Worm (Caenorhabditis elegans) whole organism, young adult: ENCODE data around the gene pak-1.

Experiments
- C06A6.2 ChIP-seq: fragments of 200-800 bp; sonication (Bioruptor generic); conservative IDR thresholded peaks from 2 replicates; pipeline ENCODE4 v1.3.6; 2022; ENCODE audit warnings: missing genetic modification characterization, missing compliant biosample characterization
- D2030.7 ChIP-seq: fragments of 200-800 bp; sonication (Bioruptor generic); IDR thresholded peaks from 2 replicates; pipeline ENCODE4 v1.3.6; 2022; ENCODE audit warnings: missing genetic modification reagents, missing genetic modification characterization, missing compliant biosample characterization
- F39B2.1 ChIP-seq: fragments of 200-800 bp; sonication (Bioruptor generic); IDR thresholded peaks from 2 replicates; pipeline ENCODE4 v1.3.6; 2022; ENCODE audit warnings: missing genetic modification reagents, missing genetic modification characterization, missing compliant biosample characterization
- F49E8.2 ChIP-seq: sonication (generic microtip); optimal IDR thresholded peaks from 3 replicates; lab custom pipeline; 2017; ENCODE audit warnings: missing genetic modification characterization, mild to moderate bottlenecking, missing compliant biosample characterization, antibody characterized with exemption, moderate library complexity; ENCODE audit not compliant: insufficient read depth
- T07F8.4 ChIP-seq: sonication (generic microtip); optimal IDR thresholded peaks from 2 replicates; lab custom pipeline; 2016; ENCODE audit warnings: mild to moderate bottlenecking, missing genetic modification characterization, moderate library complexity, missing compliant biosample characterization
- Y53G8AR.9 ChIP-seq: fragments of 200-800 bp; sonication (Bioruptor generic); conservative IDR thresholded peaks from 2 replicates; pipeline ENCODE4 v1.3.6; 2022; ENCODE audit warnings: missing genetic modification reagents, missing genetic modification characterization, missing compliant biosample characterization
- akir-1 ChIP-seq: fragments of 200-800 bp; sonication (Bioruptor generic); optimal IDR thresholded peaks from 2 replicates; lab custom pipeline; 2018; ENCODE audit warnings: mild to moderate bottlenecking, missing genetic modification characterization, moderate library complexity, missing compliant biosample characterization
- aptf-3 ChIP-seq: fragments of 200-800 bp; sonication (Bioruptor generic); IDR thresholded peaks from 2 replicates; pipeline ENCODE4 v1.3.6; 2022; ENCODE audit warnings: missing genetic modification characterization, missing compliant biosample characterization
- cebp-1 ChIP-seq, 2 experiments: fragments of 200-800 bp in 1 of 2; sonication (Bioruptor generic) in 1 of 2; sonication (generic microtip) in 1 of 2; IDR thresholded peaks in 1 of 2; optimal IDR thresholded peaks in 1 of 2; 2 replicates each; pipeline versions ENCODE4 v1.3.6 to Lab custom; 2017 to 2022; ENCODE audit warnings: missing compliant biosample characterization in 2 of 2, missing genetic modification characterization in 2 of 2, mild to moderate bottlenecking in 1 of 2, missing genetic modification reagents in 1 of 2, moderate library complexity in 1 of 2
- ceh-27 ChIP-seq: fragments of 200-800 bp; sonication (Bioruptor generic); optimal IDR thresholded peaks from 2 replicates; lab custom pipeline; 2018; ENCODE audit warnings: mild to moderate bottlenecking, missing genetic modification characterization, moderate library complexity, missing compliant biosample characterization
- ceh-58 ChIP-seq: fragments of 200-800 bp; sonication (Bioruptor generic); IDR thresholded peaks from 2 replicates; pipeline ENCODE4 v1.3.6; 2022; ENCODE audit warnings: missing genetic modification characterization, missing compliant biosample characterization
- ceh-91 ChIP-seq: fragments of 200-800 bp; sonication (Bioruptor generic); IDR thresholded peaks from 2 replicates; pipeline ENCODE4 v1.3.6; 2022; ENCODE audit warnings: missing genetic modification reagents, missing genetic modification characterization, missing compliant biosample characterization
- chd-7 ChIP-seq: sonication (generic microtip); optimal IDR thresholded peaks from 2 replicates; lab custom pipeline; 2016; ENCODE audit warnings: mild to moderate bottlenecking, missing genetic modification characterization, moderate library complexity, missing compliant biosample characterization
- dpl-1 ChIP-seq: fragments of 150-350 bp; optimal IDR thresholded peaks from 2 replicates; lab custom pipeline; 2014; ENCODE audit warnings: missing biosample characterization, missing genetic modification reagents, missing genetic modification characterization
- efl-1 ChIP-seq: fragments of 150-350 bp; optimal IDR thresholded peaks from 2 replicates; lab custom pipeline; 2014; ENCODE audit warnings: missing biosample characterization, missing genetic modification reagents, missing genetic modification characterization
- egl-44 ChIP-seq: fragments of 200-800 bp; sonication (Bioruptor generic); IDR thresholded peaks from 2 replicates; pipeline ENCODE4 v1.3.6; 2022; ENCODE audit warnings: missing genetic modification reagents, missing genetic modification characterization, missing compliant biosample characterization
- egrh-3 ChIP-seq: fragments of 200-800 bp; sonication (Bioruptor generic); IDR thresholded peaks from 2 replicates; pipeline ENCODE4 v1.3.6; 2022; ENCODE audit warnings: missing genetic modification reagents, missing genetic modification characterization, missing compliant biosample characterization
- him-1 ChIP-seq: sonication (generic microtip); optimal IDR thresholded peaks from 2 replicates; lab custom pipeline; 2016; ENCODE audit warnings: missing genotype, missing genetic modification reagents, missing genetic modification characterization, missing compliant biosample characterization
- hmg-1.2 ChIP-seq: fragments of 200-800 bp; sonication (Bioruptor generic); IDR thresholded peaks from 2 replicates; pipeline ENCODE4 v1.3.6; 2022; ENCODE audit warnings: missing genetic modification reagents, missing genetic modification characterization, missing compliant biosample characterization
- hrde-1 ChIP-seq: sonication (generic microtip); optimal IDR thresholded peaks from 2 replicates; lab custom pipeline; 2016; ENCODE audit warnings: missing genetic modification characterization, mild to moderate bottlenecking, missing compliant biosample characterization, moderate library complexity, missing genotype, missing genetic modification reagents, borderline replicate concordance
- lin-26 ChIP-seq: fragments of 200-800 bp; sonication (Bioruptor generic); IDR thresholded peaks from 2 replicates; pipeline ENCODE4 v1.3.6; 2022; ENCODE audit warnings: missing genetic modification reagents, missing genetic modification characterization, missing compliant biosample characterization
- lin-40 ChIP-seq: sonication (generic microtip); optimal IDR thresholded peaks from 2 replicates; lab custom pipeline; 2016; ENCODE audit warnings: missing genetic modification characterization, mild to moderate bottlenecking, missing compliant biosample characterization, missing genotype, missing genetic modification reagents
- lsl-1 ChIP-seq: fragments of 200-800 bp; sonication (Bioruptor generic); optimal IDR thresholded peaks from 2 replicates; lab custom pipeline; 2018; ENCODE audit warnings: mild to moderate bottlenecking, missing genetic modification characterization, moderate library complexity, missing compliant biosample characterization
- madf-10 ChIP-seq: sonication (generic microtip); optimal IDR thresholded peaks from 2 replicates; lab custom pipeline; 2016; ENCODE audit warnings: mild to moderate bottlenecking, missing genetic modification characterization, missing compliant biosample characterization
- mcd-1 ChIP-seq: fragments of 200-800 bp; sonication (Bioruptor generic); IDR thresholded peaks from 2 replicates; pipeline ENCODE4 v1.3.6; 2022; ENCODE audit warnings: missing genetic modification reagents, missing genetic modification characterization, missing compliant biosample characterization
- mel-28 ChIP-seq: sonication (generic microtip); optimal IDR thresholded peaks from 2 replicates; lab custom pipeline; 2016; ENCODE audit warnings: borderline replicate concordance, mild to moderate bottlenecking, missing genetic modification characterization, missing compliant biosample characterization
- nfya-2 ChIP-seq: fragments of 200-800 bp; sonication (Bioruptor generic); IDR thresholded peaks from 2 replicates; pipeline ENCODE4 v1.3.6; 2022; ENCODE audit warnings: missing genetic modification reagents, missing genetic modification characterization, missing compliant biosample characterization
- nhr-80 ChIP-seq: sonication (generic microtip); optimal IDR thresholded peaks from 2 replicates; lab custom pipeline; 2016; ENCODE audit warnings: missing genetic modification characterization, missing compliant biosample characterization
- repo-1 ChIP-seq: sonication (generic microtip); optimal IDR thresholded peaks from 2 replicates; lab custom pipeline; 2017; ENCODE audit warnings: mild to moderate bottlenecking, missing genetic modification characterization, missing compliant biosample characterization
- rpc-1 ChIP-seq, 2 experiments: fragments of 150-350 bp in 1 of 2; sonication (generic microtip) in 1 of 2; optimal IDR thresholded peaks; 2 replicates each; lab custom pipeline; 2014 to 2018; ENCODE audit warnings: missing biosample characterization in 1 of 2, missing genetic modification characterization in 1 of 2, missing genetic modification reagents in 1 of 2, missing genotype in 1 of 2
- sea-2 ChIP-seq: fragments of 200-800 bp; sonication (Bioruptor generic); IDR thresholded peaks from 2 replicates; pipeline ENCODE4 v1.3.6; 2022; ENCODE audit warnings: missing genetic modification characterization, missing compliant biosample characterization
- snpc-1.3 ChIP-seq: sonication (generic microtip); optimal IDR thresholded peaks from 2 replicates; lab custom pipeline; 2017; ENCODE audit warnings: missing genetic modification characterization, mild to moderate bottlenecking, missing compliant biosample characterization, antibody characterized with exemption, moderate library complexity, missing genotype, missing genetic modification reagents; ENCODE audit not compliant: insufficient read depth
- snpc-3.4 ChIP-seq: sonication (generic microtip); optimal IDR thresholded peaks from 2 replicates; lab custom pipeline; 2017; ENCODE audit warnings: missing genetic modification characterization, mild to moderate bottlenecking, missing compliant biosample characterization, antibody characterized with exemption, moderate library complexity, missing genotype, missing genetic modification reagents
- snpc-4 ChIP-seq, 5 experiments: fragments of 150-350 bp in 1 of 5; sonication (generic microtip) in 4 of 5; optimal IDR thresholded peaks; 2 replicates each; lab custom pipeline; 2014 to 2018; ENCODE audit warnings: missing genetic modification characterization in 5 of 5, missing biosample characterization in 3 of 5, antibody characterized with exemption in 2 of 5, mild to moderate bottlenecking in 2 of 5, missing compliant biosample characterization in 2 of 5, missing genotype in 2 of 5, moderate library complexity in 2 of 5, missing genetic modification reagents in 1 of 5
- tbp1 ChIP-seq: fragments of 200-800 bp; sonication (Bioruptor generic); optimal IDR thresholded peaks from 2 replicates; lab custom pipeline; 2018; ENCODE audit warnings: mild to moderate bottlenecking, missing genetic modification characterization, missing compliant biosample characterization
- tlf-1 ChIP-seq: fragments of 200-800 bp; sonication (Bioruptor generic); optimal IDR thresholded peaks from 2 replicates; lab custom pipeline; 2018; ENCODE audit warnings: mild to moderate bottlenecking, missing genetic modification characterization, missing compliant biosample characterization
- zfh-2 ChIP-seq: fragments of 200-800 bp; sonication (Bioruptor generic); conservative IDR thresholded peaks from 2 replicates; pipeline ENCODE4 v1.3.6; 2022; ENCODE audit warnings: missing genetic modification reagents, missing genetic modification characterization, missing compliant biosample characterization
- ztf-18 ChIP-seq: sonication (generic microtip); optimal IDR thresholded peaks from 2 replicates; lab custom pipeline; 2016; ENCODE audit warnings: missing genotype, mild to moderate bottlenecking, missing genetic modification characterization, missing compliant biosample characterization

pak-1 gene

ce11 chrX:6052744-6053143 lies 4.3 kb upstream of the pak-1 start, which contains the start of gene C45B2.6:
Gene C45B2.6 (plus strand): TSS chrX:6052879.
- TF ChIP-seq hmg-1.2 (GFP tag; lab: Robert Waterston, UW) (0 out of 2 replicates have a peak, but pooled peaks have one; percentile 9), ceh-27 (GFP tag; lab: Kevin White, UChicago) (peak; percentile 28), egl-44 (GFP tag; lab: Robert Waterston, UW) (no peak)

ce11 chrX:6050849-6051248 lies 2.4 kb upstream of the pak-1 start:
- TF ChIP-seq snpc-1.3 (tag; lab: Kevin White, UChicago) (no peak), ceh-91 (GFP tag; lab: Robert Waterston, UW) (no peak), egl-44 (GFP tag; lab: Robert Waterston, UW) (no peak), F39B2.1 (GFP tag; lab: Robert Waterston, UW) (no peak), rpc-1 (optimal IDR thresholded peaks at IDR 0.05; lab: Kevin White, UChicago) (no peak), rpc-1 (tag; optimal IDR thresholded peaks at IDR 0.05; lab: Kevin White, UChicago) (no peak), tlf-1 (GFP tag; lab: Kevin White, UChicago) (no peak), F49E8.2 (tag; lab: Kevin White, UChicago) (no peak), lin-40 (tag; lab: Kevin White, UChicago) (no peak), C06A6.2 (GFP tag; lab: Robert Waterston, UW) (no peak), D2030.7 (GFP tag; lab: Robert Waterston, UW) (no peak), T07F8.4 (tag; lab: Kevin White, UChicago) (no peak), dpl-1 (GFP tag; lab: Kevin White, UChicago) (no peak), madf-10 (no peak), Y53G8AR.9 (GFP tag; lab: Robert Waterston, UW) (no peak), aptf-3 (GFP tag; lab: Robert Waterston, UW) (no peak), akir-1 (GFP tag; lab: Kevin White, UChicago) (no peak), sea-2 (GFP tag; lab: Robert Waterston, UW) (no peak), ceh-58 (GFP tag; lab: Robert Waterston, UW) (no peak)

ce11 chrX:6050078-6050477 lies 1.7 kb upstream of the pak-1 start:
- no peak for TF ChIP-seq lsl-1
- TF ChIP-seq nhr-80 (tag; lab: Kevin White, UChicago), result peak; percentile 43
- no peak for TF ChIP-seq efl-1 (GFP tag; lab: Kevin White, UChicago)
- TF ChIP-seq snpc-3.4 (tag; lab: Kevin White, UChicago), result no peak
- no peak for TF ChIP-seq zfh-2

ce11 chrX:6043283-6043682 lies 5.1 kb downstream of the pak-1 start:
- TF ChIP-seq mel-28 (tag; lab: Kevin White, UChicago) (no peak), D2030.7 (GFP tag; lab: Robert Waterston, UW) (no peak), mcd-1 (no peak), ceh-91 (GFP tag; lab: Robert Waterston, UW) (no peak), egrh-3 (no peak), tbp1 (GFP tag; lab: Kevin White, UChicago) (no peak), him-1 (tag; lab: Kevin White, UChicago) (no peak), snpc-4 (GFP tag; optimal IDR thresholded peaks at IDR 0.05; lab: Kevin White, UChicago) (no peak), snpc-4 (tag; optimal IDR thresholded peaks at IDR 0.05; lab: Kevin White, UChicago) (no peak), hrde-1 (tag; lab: Kevin White, UChicago) (no peak), ztf-18 (tag; lab: Kevin White, UChicago) (no peak), tlf-1 (GFP tag; lab: Kevin White, UChicago) (no peak), chd-7 (tag; lab: Kevin White, UChicago) (no peak), lin-26 (GFP tag; lab: Robert Waterston, UW) (no peak), repo-1 (tag; lab: Kevin White, UChicago) (no peak), cebp-1 (GFP tag; IDR thresholded peaks at IDR 0.05; lab: Robert Waterston, UW) (no peak), cebp-1 (tag; optimal IDR thresholded peaks at IDR 0.05; lab: Kevin White, UChicago) (no peak), nfya-2 (GFP tag; lab: Robert Waterston, UW) (no peak), zfh-2 (no peak)
